Fruit fly (Drosophila melanogaster) Kc167 (cell line): Measurements from ENCODE around the gene CG32425.

Experiments used
- h ChIP-seq: fragments of >200 bp; optimal IDR thresholded peaks from 3 replicates; lab custom pipeline; 2018; ENCODE audit warnings: missing external identifiers
- psq ChIP-seq: fragments of >200 bp; optimal IDR thresholded peaks from 2 replicates; lab custom pipeline; 2017; ENCODE audit warnings: missing external identifiers

DNA sequence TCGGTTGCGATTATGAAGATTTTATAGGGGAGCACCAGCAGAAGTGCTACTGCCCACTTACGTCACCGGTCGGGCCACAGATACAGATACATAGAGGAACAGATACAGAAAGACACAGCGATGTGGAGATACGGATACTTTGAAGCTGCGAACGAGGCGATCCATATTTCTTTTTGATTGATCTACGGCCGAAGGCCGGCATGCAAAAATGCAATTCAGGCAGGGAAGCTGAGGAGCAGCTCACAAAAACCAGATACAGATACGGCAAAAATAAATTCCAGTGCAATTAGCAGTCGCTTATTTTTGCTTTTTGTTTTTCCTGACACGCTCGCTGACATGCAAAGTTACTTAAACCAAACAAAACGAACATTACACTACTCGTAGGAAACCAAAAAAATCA, 34.1 kb downstream of the CG32425 start:
- no peak for TF ChIP-seq psq (lab: Kevin White, UChicago)
- no peak for TF ChIP-seq h
